Worm (Caenorhabditis elegans): Measurements from ENCODE around the gene B0457.6.
A peak's percentile ranks its signal among the peaks of the same experiment; 100 is the strongest.

Gene B0457.6

ce11 chrII:8969251-8970183, 47.3 kb downstream of the B0457.6 start, which contains the start of the genes szy-20 and C18E9.5 (continued):
- TF ChIP-seq cey-2 (tag; optimal IDR thresholded peaks at IDR 0.05; ENCODE audit: borderline replicate concordance, insufficient read depth): no peak
- TF ChIP-seq ceh-62 (tag; optimal IDR thresholded peaks at IDR 0.05): no peak
- TF ChIP-seq jun-1 (tag; optimal IDR thresholded peaks at IDR 0.05): no peak
- TF ChIP-seq attf-4 (tag; optimal IDR thresholded peaks at IDR 0.05): no peak
- peak; percentile 47 for TF ChIP-seq nhr-102 (tag; optimal IDR thresholded peaks at IDR 0.05)
- no peak for TF ChIP-seq skn-1 (tag; optimal IDR thresholded peaks at IDR 0.05)
- no peak for TF ChIP-seq ceh-44 (GFP tag; IDR thresholded peaks at IDR 0.05)
- TF ChIP-seq lin-15B (tag; optimal IDR thresholded peaks at IDR 0.05): no peak
- no peak for TF ChIP-seq unc-39 (tag; optimal IDR thresholded peaks at IDR 0.05)
- TF ChIP-seq ctbp-1 (GFP tag; IDR thresholded peaks at IDR 0.05): peak; percentile 52; the same call in 1 of the 2 replicates
- peak; percentile 52; the same call in 1 of the 2 replicates for TF ChIP-seq nhr-42 (GFP tag; IDR thresholded peaks at IDR 0.05)
- TF ChIP-seq F26F4.8 (GFP tag; conservative IDR thresholded peaks at IDR 0.05): no peak
- TF ChIP-seq daf-19 (GFP tag; conservative IDR thresholded peaks at IDR 0.05): no peak
- no peak for TF ChIP-seq lin-39 (tag; optimal IDR thresholded peaks at IDR 0.05)
- peak; percentile 75 for TF ChIP-seq hlh-30 (tag; optimal IDR thresholded peaks at IDR 0.05; ENCODE audit: insufficient read depth)

ce11 chrII:8973516-8974043, 51.4 kb downstream of the B0457.6 start, which contains the start of gene tomm-40:
TSS of gene tomm-40 (minus strand) at chrII:8973566.
- TF ChIP-seq dpl-1 (GFP tag; optimal IDR thresholded peaks at IDR 0.05) (peak; percentile 44), F49E8.2 (tag; optimal IDR thresholded peaks at IDR 0.05; ENCODE audit: borderline replicate concordance) (no peak), T20F7.1 (GFP tag; optimal IDR thresholded peaks at IDR 0.05) (peak; percentile 94)

Measured in whole organism, L4 larva.